Worm (Caenorhabditis elegans): ENCODE results near the gene srw-94.
A peak's percentile ranks its signal among the peaks of the same experiment; 100 is the strongest.

srw-94 gene

DNA sequence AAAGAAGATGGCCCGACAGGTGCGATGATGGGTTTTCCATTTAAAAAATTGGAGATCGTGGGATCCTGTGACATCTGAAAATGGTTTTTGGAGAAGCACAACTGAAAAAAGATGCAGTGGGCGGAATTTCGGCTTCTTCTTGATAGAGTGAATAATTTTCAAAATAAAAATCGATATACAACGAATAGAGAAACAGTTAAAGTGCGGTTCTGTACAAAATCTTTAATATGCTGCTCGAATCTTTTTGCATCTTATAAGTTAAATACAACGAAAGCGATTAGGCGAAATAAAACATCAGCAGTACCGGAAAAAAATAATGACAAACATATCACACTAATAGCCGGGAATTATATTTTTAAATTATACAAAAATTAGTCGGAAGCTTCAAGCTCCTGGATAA is 7.1 kb upstream of the srw-94 start, which contains the start of gene H06H21.11:
Gene H06H21.11, minus strand, starts transcription at position 101 of the 400 bp plus-strand sequence.
- no peak for TF ChIP-seq ceh-24 (tag; optimal IDR thresholded peaks at IDR 0.05)
- TF ChIP-seq nfya-1 (tag; optimal IDR thresholded peaks at IDR 0.05) = no peak
- no peak for TF ChIP-seq pqm-1 (tag; optimal IDR thresholded peaks at IDR 0.05)
- TF ChIP-seq hlh-13 (GFP tag; optimal IDR thresholded peaks at IDR 0.05) = no peak
- no peak for TF ChIP-seq ceh-14 (tag; optimal IDR thresholded peaks at IDR 0.05)
- TF ChIP-seq K02D7.2 (tag; optimal IDR thresholded peaks at IDR 0.05) = no peak
- TF ChIP-seq eyg-1 (tag; optimal IDR thresholded peaks at IDR 0.05) = no peak
- TF ChIP-seq sox-4 (tag; optimal IDR thresholded peaks at IDR 0.05) = no peak
- TF ChIP-seq sox-2 (GFP tag; IDR thresholded peaks at IDR 0.05) = no peak
- no peak for TF ChIP-seq hlh-8 (tag; optimal IDR thresholded peaks at IDR 0.05)
- TF ChIP-seq odd-2 (tag; optimal IDR thresholded peaks at IDR 0.05) = no peak
- TF ChIP-seq mec-3 (tag; optimal IDR thresholded peaks at IDR 0.05; ENCODE audit: borderline replicate concordance) = no peak
- no peak for TF ChIP-seq elt-2 (tag; optimal IDR thresholded peaks at IDR 0.05)
- TF ChIP-seq pat-9 (tag; optimal IDR thresholded peaks at IDR 0.05) = no peak
- TF ChIP-seq elt-4 (tag; optimal IDR thresholded peaks at IDR 0.05) = no peak
- TF ChIP-seq unc-86 (tag; optimal IDR thresholded peaks at IDR 0.05) = no peak
- TF ChIP-seq ama-1 (optimal IDR thresholded peaks at IDR 0.05) = no peak

- TF ChIP-seq F13H6.1 (tag; optimal IDR thresholded peaks at IDR 0.05) (no peak), ref-2 (tag; optimal IDR thresholded peaks at IDR 0.05) (no peak), ztf-16 (tag; optimal IDR thresholded peaks at IDR 0.05) (no peak), ama-1 (optimal IDR thresholded peaks at IDR 0.05) (no peak), ahr-1 (tag; optimal IDR thresholded peaks at IDR 0.05) (no peak), ceh-48 (tag; optimal IDR thresholded peaks at IDR 0.05) (no peak), fax-1 (tag; optimal IDR thresholded peaks at IDR 0.05) (no peak), npax-4 (tag; optimal IDR thresholded peaks at IDR 0.05) (no peak), ceh-6 (GFP tag; optimal IDR thresholded peaks at IDR 0.05) (no peak), hlh-15 (tag; optimal IDR thresholded peaks at IDR 0.05) (no peak), pros-1 (tag; optimal IDR thresholded peaks at IDR 0.05) (no peak), K02D7.2 (tag; optimal IDR thresholded peaks at IDR 0.05) (no peak), unc-42 (tag; optimal IDR thresholded peaks at IDR 0.05) (no peak)
Measured at ce11 chrIV:4809397-4809796, 4.9 kb upstream of the srw-94 start, which contains the start of gene ubxn-6. TSS of gene ubxn-6 (minus strand) at chrIV:4809497.

- TF ChIP-seq elt-4 (tag; optimal IDR thresholded peaks at IDR 0.05) = no peak
- TF ChIP-seq hlh-15 (tag; optimal IDR thresholded peaks at IDR 0.05) = no peak
- TF ChIP-seq ceh-14 (tag; optimal IDR thresholded peaks at IDR 0.05) = no peak
- TF ChIP-seq unc-86 (tag; optimal IDR thresholded peaks at IDR 0.05) = no peak
- TF ChIP-seq mec-3 (tag; optimal IDR thresholded peaks at IDR 0.05; ENCODE audit: borderline replicate concordance) = no peak
- TF ChIP-seq syd-9 (tag; optimal IDR thresholded peaks at IDR 0.05) = no peak
- TF ChIP-seq nhr-11 (tag; optimal IDR thresholded peaks at IDR 0.05) = no peak
- no peak for TF ChIP-seq ceh-31 (tag; optimal IDR thresholded peaks at IDR 0.05)
- TF ChIP-seq pha-4 (tag; optimal IDR thresholded peaks at IDR 0.05) = no peak
- no peak for TF ChIP-seq pha-2 (tag; optimal IDR thresholded peaks at IDR 0.05)
- no peak for TF ChIP-seq pat-9 (tag; optimal IDR thresholded peaks at IDR 0.05)
Measured at ce11 chrIV:4809813-4810212, 4.5 kb upstream of the srw-94 start, which contains the start of gene H06H21.37. TSS of gene H06H21.37 (minus strand) at chrIV:4809974.

DNA sequence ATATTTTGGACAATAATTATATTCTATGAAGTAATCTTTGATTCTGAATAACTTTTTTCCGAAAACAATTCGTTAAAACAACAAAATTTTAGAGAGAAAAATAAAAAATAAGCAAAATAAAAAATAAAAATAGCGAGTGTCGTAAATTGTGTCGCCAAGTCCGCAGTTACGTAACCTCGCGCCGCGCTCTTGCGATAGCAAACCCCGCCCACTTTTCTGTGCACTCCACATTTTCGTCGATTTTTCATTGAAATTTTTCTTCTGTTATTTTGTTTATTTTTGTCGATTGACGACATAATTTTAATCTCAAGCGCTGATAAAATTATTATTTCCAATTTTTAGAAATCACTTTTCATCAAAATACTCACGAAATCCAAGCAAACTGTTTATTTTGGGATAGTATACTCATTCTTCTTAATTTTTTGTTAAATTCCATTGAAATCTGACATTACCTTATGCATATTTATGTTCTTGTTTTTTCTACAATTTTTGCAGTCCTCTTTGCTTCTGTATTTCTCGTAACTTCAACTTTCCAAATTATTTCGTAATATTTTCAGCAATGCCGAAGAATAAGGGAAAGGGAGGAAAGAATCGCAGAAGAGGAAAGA is 3.8 kb upstream of the srw-94 start, which contains the start of gene eif-1.A:
Gene eif-1.A, plus strand, starts transcription at position 558 of the 608 bp plus-strand sequence.
- TF ChIP-seq dve-1 (tag; optimal IDR thresholded peaks at IDR 0.05) (no peak), eyg-1 (tag; optimal IDR thresholded peaks at IDR 0.05) (no peak), elt-2 (tag; optimal IDR thresholded peaks at IDR 0.05) (peak; percentile 68), pha-2 (tag; optimal IDR thresholded peaks at IDR 0.05) (no peak), fax-1 (tag; optimal IDR thresholded peaks at IDR 0.05) (no peak), unc-42 (tag; optimal IDR thresholded peaks at IDR 0.05) (peak; percentile 7), unc-86 (tag; optimal IDR thresholded peaks at IDR 0.05) (no peak), ztf-16 (tag; optimal IDR thresholded peaks at IDR 0.05) (no peak), npax-4 (tag; optimal IDR thresholded peaks at IDR 0.05) (no peak), C38D4.7 (GFP tag; optimal IDR thresholded peaks at IDR 0.05) (no peak), nfya-1 (tag; optimal IDR thresholded peaks at IDR 0.05) (peak; percentile 59), ceh-18 (tag; optimal IDR thresholded peaks at IDR 0.05) (peak; percentile 25), ttx-3 (tag; optimal IDR thresholded peaks at IDR 0.05) (no peak), ceh-6 (GFP tag; optimal IDR thresholded peaks at IDR 0.05) (no peak), ceh-30 (tag; optimal IDR thresholded peaks at IDR 0.05) (no peak), unc-55 (GFP tag; optimal IDR thresholded peaks at IDR 0.05) (no peak), ceh-9 (tag; optimal IDR thresholded peaks at IDR 0.05) (no peak), fkh-10 (GFP tag; optimal IDR thresholded peaks at IDR 0.05) (no peak), tbx-2 (tag; optimal IDR thresholded peaks at IDR 0.05) (peak; percentile 23), ceh-14 (tag; optimal IDR thresholded peaks at IDR 0.05) (peak; percentile 31), mec-3 (tag; optimal IDR thresholded peaks at IDR 0.05; ENCODE audit: borderline replicate concordance) (no peak), K09A11.1 (tag; optimal IDR thresholded peaks at IDR 0.05; ENCODE audit: insufficient read depth) (peak; percentile 26), ceh-19 (GFP tag; optimal IDR thresholded peaks at IDR 0.05) (no peak), nhr-232 (tag; optimal IDR thresholded peaks at IDR 0.05) (no peak), ahr-1 (tag; optimal IDR thresholded peaks at IDR 0.05) (no peak)
